Worm (Caenorhabditis elegans) whole organism, L1 larva: ENCODE data around the gene F55C12.4.

Experiments
- mab-9 ChIP-seq: fragments of 200-800 bp; sonication (Bioruptor generic); IDR thresholded peaks from 2 replicates; pipeline ENCODE4 v1.3.6; 2022; ENCODE audit warnings: missing genetic modification reagents, missing genetic modification characterization, missing compliant biosample characterization
- pqm-1 ChIP-seq: sonication (generic microtip); optimal IDR thresholded peaks from 3 replicates; lab custom pipeline; 2017; ENCODE audit warnings: missing biosample characterization, missing genetic modification characterization

DNA sequence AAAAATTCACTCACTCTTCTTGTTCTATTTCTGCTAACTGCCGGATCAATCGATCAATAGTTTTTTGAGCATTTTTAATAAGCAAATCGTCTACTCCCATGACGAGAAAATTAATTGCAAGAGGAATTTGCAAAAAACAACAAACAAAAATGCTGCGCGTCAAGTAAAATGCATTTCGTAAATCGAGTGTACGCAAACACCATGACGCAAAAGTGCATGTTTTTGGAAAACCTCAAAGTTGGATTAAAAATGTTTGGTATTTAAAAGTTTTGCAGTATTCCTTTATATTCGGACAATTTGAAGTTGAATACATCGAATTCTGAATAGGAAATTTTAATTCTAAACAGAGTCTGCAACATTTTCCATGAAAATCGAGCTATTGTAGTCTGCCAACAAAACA is 19.0 kb downstream of the F55C12.4 start, which contains the start of gene ZK1248.19:
- TF ChIP-seq pqm-1, result no peak
- TF ChIP-seq mab-9, result no peak
